Worm (Caenorhabditis elegans) whole organism, L4 larva: Measurements from ENCODE around the gene F53F1.3.

ENCODE experiments used
- dmd-6 ChIP-seq: fragments of 200-800 bp; sonication (Bioruptor generic); IDR thresholded peaks from 2 replicates; pipeline ENCODE4 v1.3.6; 2022; ENCODE audit warnings: missing genetic modification reagents, missing genetic modification characterization, missing compliant biosample characterization
- mdl-1 ChIP-seq, 2 experiments: fragments of 150-350 bp in 1 of 2; sonication (generic microtip) in 1 of 2; optimal IDR thresholded peaks; 2 replicates each; lab custom pipeline; 2014 to 2017; ENCODE audit warnings: missing biosample characterization in 2 of 2, missing genetic modification characterization in 2 of 2
- nhr-77 ChIP-seq: fragments of 150-350 bp; optimal IDR thresholded peaks from 2 replicates; lab custom pipeline; 2014; ENCODE audit warnings: missing biosample characterization, missing genetic modification characterization
- snpc-4 ChIP-seq: fragments of 150-350 bp; optimal IDR thresholded peaks from 2 replicates; lab custom pipeline; 2014; ENCODE audit warnings: missing biosample characterization, missing genetic modification characterization
- zfp-2 ChIP-seq: sonication (generic microtip); optimal IDR thresholded peaks from 2 replicates; lab custom pipeline; 2016; ENCODE audit warnings: mild to moderate bottlenecking, missing genetic modification characterization, missing compliant biosample characterization

DNA sequence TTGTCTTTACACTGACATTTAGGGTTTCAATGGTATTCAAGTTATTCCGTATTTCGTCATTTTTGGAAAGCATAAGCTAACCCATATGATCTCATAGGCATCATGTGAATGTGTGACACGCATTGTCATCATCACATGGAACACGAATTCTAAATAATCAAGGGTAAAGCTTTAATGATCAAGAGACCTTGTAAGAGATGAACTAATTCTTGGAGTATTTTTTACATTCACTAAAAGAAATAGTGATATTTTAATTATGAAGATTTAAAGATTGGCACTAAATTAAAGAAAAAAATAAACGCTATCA, 3.9 kb downstream of the F53F1.3 start:
- no peak for TF ChIP-seq dmd-6 (GFP tag; lab: Robert Waterston, UW)
- no peak for TF ChIP-seq snpc-4
- no peak for TF ChIP-seq mdl-1 (tag; optimal IDR thresholded peaks at IDR 0.05; lab: Kevin White, UChicago)
- TF ChIP-seq nhr-77 (tag; lab: Kevin White, UChicago), result no peak
- no peak for TF ChIP-seq zfp-2 (tag; lab: Kevin White, UChicago)
